Worm (Caenorhabditis elegans): ENCODE measurements around the gene srz-5.
A peak's percentile ranks its signal among the peaks of the same experiment; 100 is the strongest.

Gene srz-5

DNA sequence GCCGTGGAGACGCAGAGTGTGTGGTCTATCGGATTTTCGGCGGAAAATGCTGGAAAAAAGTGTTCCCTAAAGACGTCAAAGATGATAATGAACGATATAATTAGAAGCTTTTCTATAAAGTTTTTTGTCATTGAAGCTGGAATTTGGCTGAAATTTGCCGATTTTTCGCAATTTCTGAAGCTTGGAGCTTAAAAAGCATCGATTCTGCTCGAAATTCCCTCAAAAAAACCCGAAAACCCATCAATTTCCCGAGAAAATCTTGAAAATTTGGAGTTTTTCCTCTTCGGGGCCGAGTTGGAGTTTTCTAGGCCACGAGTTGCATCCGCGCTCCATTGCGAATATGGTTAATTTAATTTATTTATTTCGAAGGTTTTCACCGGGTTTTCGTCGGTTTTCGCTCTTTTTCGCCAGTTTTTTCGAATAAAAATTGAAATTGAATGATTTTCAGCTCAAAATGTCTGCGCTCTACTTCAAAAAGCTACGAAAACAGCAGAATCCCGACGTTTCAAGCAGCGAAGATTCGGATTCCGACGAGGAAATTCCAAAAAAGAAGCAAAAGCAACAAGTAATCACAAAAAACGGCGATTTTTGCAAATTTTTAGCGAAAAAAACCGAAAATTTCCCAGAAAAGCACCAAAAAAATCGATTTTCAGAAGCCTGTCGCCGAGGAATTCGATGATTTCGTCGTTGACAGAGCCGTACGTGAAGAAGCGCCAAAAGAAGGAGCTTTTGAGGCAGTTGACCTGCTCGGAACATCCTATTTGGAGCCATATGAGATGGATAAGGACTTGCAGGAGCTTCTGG lies 11.8 kb downstream of the srz-5 start, which contains the start of the genes col-71 and Y49F6B.2 (continued):
- TF ChIP-seq D1046.2 (GFP tag; IDR thresholded peaks at IDR 0.05): 0 out of 2 replicates have a peak, but pooled peaks have one; percentile 52
- no peak for TF ChIP-seq Y75B8A.6 (GFP tag; IDR thresholded peaks at IDR 0.05)
- TF ChIP-seq pqm-1 (tag; optimal IDR thresholded peaks at IDR 0.05): no peak
- no peak for TF ChIP-seq lim-7 (GFP tag; IDR thresholded peaks at IDR 0.05)
- peak; percentile 43; the same call in 1 of the 2 replicates for TF ChIP-seq madf-9 (GFP tag; conservative IDR thresholded peaks at IDR 0.05)
- peak; percentile 99 for TF ChIP-seq mes-2 (tag; optimal IDR thresholded peaks at IDR 0.05; ENCODE audit: poor library complexity, severe bottlenecking)

DNA sequence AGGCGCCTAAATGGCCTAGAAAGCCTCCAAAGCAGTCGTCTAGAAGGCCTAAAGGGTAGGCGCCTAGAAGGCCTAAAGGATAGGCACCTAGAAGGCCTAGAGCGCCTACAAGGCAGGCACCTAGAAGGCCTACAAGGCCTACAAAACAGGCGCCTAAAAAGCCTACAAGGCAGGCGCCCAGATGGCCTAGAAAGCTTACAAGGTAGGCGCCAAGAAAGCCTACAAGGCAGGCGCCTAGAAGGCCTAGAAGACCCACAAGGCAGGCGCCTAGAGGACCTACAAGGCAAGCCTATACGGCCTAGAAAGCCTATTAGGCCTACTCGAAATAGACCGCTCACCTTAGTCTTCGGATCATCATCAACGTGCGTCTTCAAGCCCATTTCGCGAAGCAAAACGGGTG lies 12.5 kb downstream of the srz-5 start:
- no peak for TF ChIP-seq ces-1 (GFP tag; optimal IDR thresholded peaks at IDR 0.05)
- TF ChIP-seq Y75B8A.6 (GFP tag; IDR thresholded peaks at IDR 0.05): no peak
- TF ChIP-seq zfp-2 (tag; optimal IDR thresholded peaks at IDR 0.05): no peak
- no peak for TF ChIP-seq lin-29 (GFP tag; IDR thresholded peaks at IDR 0.05)
- no peak for TF ChIP-seq nhr-28 (tag; optimal IDR thresholded peaks at IDR 0.05)
- TF ChIP-seq unc-62 (GFP tag; optimal IDR thresholded peaks at IDR 0.05 in 1 of 2): peak in 1 of 2 experiments; percentile 67
- TF ChIP-seq unc-62 (tag; optimal IDR thresholded peaks at IDR 0.05): no peak
- TF ChIP-seq nhr-102 (tag; optimal IDR thresholded peaks at IDR 0.05): no peak
- no peak for TF ChIP-seq Y48G9A.11 (GFP tag; IDR thresholded peaks at IDR 0.05)
- no peak for TF ChIP-seq F44E2.7 (GFP tag; IDR thresholded peaks at IDR 0.05)
- no peak for TF ChIP-seq F10B5.3 (tag; optimal IDR thresholded peaks at IDR 0.05)
- TF ChIP-seq dve-1 (tag; optimal IDR thresholded peaks at IDR 0.05; ENCODE audit: insufficient read depth): no peak
- TF ChIP-seq ctbp-1 (GFP tag; IDR thresholded peaks at IDR 0.05): no peak
- no peak for TF ChIP-seq dpl-1 (GFP tag; optimal IDR thresholded peaks at IDR 0.05)
- TF ChIP-seq aha-1 (tag): peak; percentile 94
- TF ChIP-seq hlh-11 (tag; optimal IDR thresholded peaks at IDR 0.05): no peak
- no peak for TF ChIP-seq jun-1 (tag; optimal IDR thresholded peaks at IDR 0.05)
- TF ChIP-seq unc-130 (GFP tag; optimal IDR thresholded peaks at IDR 0.05): no peak
- no peak for TF ChIP-seq skn-1 (tag; optimal IDR thresholded peaks at IDR 0.05)
- TF ChIP-seq vab-7 (GFP tag; IDR thresholded peaks at IDR 0.05): no peak
- TF ChIP-seq rbr-2 (tag; optimal IDR thresholded peaks at IDR 0.05): no peak
- no peak for TF ChIP-seq R02D3.7 (tag; optimal IDR thresholded peaks at IDR 0.05)
- no peak for TF ChIP-seq nhr-25 (tag; optimal IDR thresholded peaks at IDR 0.05; ENCODE audit: borderline replicate concordance, insufficient read depth)
- no peak for TF ChIP-seq tag-97 (GFP tag; IDR thresholded peaks at IDR 0.05)
- TF ChIP-seq lsy-2 (tag; optimal IDR thresholded peaks at IDR 0.05): no peak
- no peak for TF ChIP-seq nhr-111 (GFP tag; optimal IDR thresholded peaks at IDR 0.05)
- TF ChIP-seq set-16 (GFP tag; IDR thresholded peaks at IDR 0.05): no peak
- no peak for TF ChIP-seq nhr-41 (GFP tag; IDR thresholded peaks at IDR 0.05)
- no peak for TF ChIP-seq ceh-82 (tag; optimal IDR thresholded peaks at IDR 0.05)
- no peak for TF ChIP-seq dmd-6 (GFP tag; IDR thresholded peaks at IDR 0.05)
- no peak for TF ChIP-seq spr-3 (GFP tag; optimal IDR thresholded peaks at IDR 0.05)
- no peak for TF ChIP-seq zag-1 (tag; optimal IDR thresholded peaks at IDR 0.05)
- TF ChIP-seq nhr-42 (GFP tag; IDR thresholded peaks at IDR 0.05): no peak
- no peak for TF ChIP-seq mdl-1 (tag; optimal IDR thresholded peaks at IDR 0.05)
- no peak for TF ChIP-seq duxl-1 (tag; optimal IDR thresholded peaks at IDR 0.05; ENCODE audit: poor library complexity)
- TF ChIP-seq Y105C5A.15 (GFP tag; IDR thresholded peaks at IDR 0.05): 0 out of 2 replicates have a peak, but pooled peaks have one; percentile 43
- no peak for TF ChIP-seq ceh-32 (tag; optimal IDR thresholded peaks at IDR 0.05; ENCODE audit: poor library complexity)
- TF ChIP-seq zfp-3 (GFP tag; conservative IDR thresholded peaks at IDR 0.05): no peak
- peak; percentile 15; the same call in 1 of the 2 replicates for TF ChIP-seq pha-4 (GFP tag; IDR thresholded peaks at IDR 0.05)
- no peak for TF ChIP-seq pha-4 (tag; optimal IDR thresholded peaks at IDR 0.05)
- no peak for TF ChIP-seq ceh-20 (GFP tag; IDR thresholded peaks at IDR 0.05)
- no peak for TF ChIP-seq zip-2 (tag; optimal IDR thresholded peaks at IDR 0.05)
- no peak for TF ChIP-seq sdz-12 (GFP tag; optimal IDR thresholded peaks at IDR 0.05)
